Fruit fly (Drosophila melanogaster) whole organism, embryonic: ENCODE data around the gene Gr98d.

Source experiments
- CG9817 ChIP-seq: fragments of 200-800 bp; sonication (Bioruptor generic); optimal IDR thresholded peaks from 2 replicates; lab custom pipeline; 2018; ENCODE audit warnings: missing biosample characterization, mild to moderate bottlenecking, missing genetic modification characterization, moderate library complexity
- dpn ChIP-seq, 2 experiments: fragments of 200-800 bp; sonication (Bioruptor generic); optimal IDR thresholded peaks; 3 replicates each; lab custom pipeline; 2016; ENCODE audit warnings: missing biosample characterization in 2 of 2, missing genetic modification characterization in 2 of 2
- toy ChIP-seq: fragments of 200-800 bp; sonication (Bioruptor generic); IDR thresholded peaks from 2 replicates; pipeline ENCODE4 v1.3.6; 2022; ENCODE audit warnings: missing biosample characterization, missing genetic modification characterization

- no peak for TF ChIP-seq dpn (GFP tag; optimal IDR thresholded peaks at IDR 0.05; lab: Kevin White, UChicago)
- no peak for TF ChIP-seq toy
- TF ChIP-seq CG9817 (tag; lab: Kevin White, UChicago): no peak
These were observed 28.7 kb upstream of the Gr98d start, which contains the start of gene CG13972 for dm6 chr3R:27517157-27517556.
